Fruit fly (Drosophila melanogaster) whole organism: ENCODE measurements around the gene Tep2.

ENCODE experiments used
- CG8478 ChIP-seq: fragments of >200 bp; optimal IDR thresholded peaks from 2 replicates; lab custom pipeline; 2018; ENCODE audit warnings: inconsistent platforms
- pan ChIP-seq: fragments of >200 bp; optimal IDR thresholded peaks from 2 replicates; lab custom pipeline; 2017
- usp ChIP-seq: fragments of >200 bp; optimal IDR thresholded peaks from 2 replicates; lab custom pipeline; 2017; ENCODE audit warnings: missing biosample characterization, missing genetic modification characterization, mixed read lengths

dm6 chr2L:7665747-7666146, 35.7 kb downstream of the Tep2 start, which contains the start of gene Myo28B1:
- no peak for TF ChIP-seq pan (lab: Kevin White, UChicago)
- no peak for TF ChIP-seq usp (GFP tag; lab: Kevin White, UChicago)
- no peak for TF ChIP-seq CG8478 (lab: Kevin White, UChicago)
